Fruit fly (Drosophila melanogaster) Kc167 (cell line): ENCODE results near the gene CG31624.

Experiments
- Myc ChIP-seq: fragments of >200 bp; optimal IDR thresholded peaks from 2 replicates; lab custom pipeline; 2017; ENCODE audit warnings: missing external identifiers
- Sin3A ChIP-seq: fragments of >200 bp; optimal IDR thresholded peaks from 2 replicates; lab custom pipeline; 2018; ENCODE audit warnings: missing external identifiers
- psq ChIP-seq: fragments of >200 bp; optimal IDR thresholded peaks from 2 replicates; lab custom pipeline; 2017; ENCODE audit warnings: missing external identifiers
- ttk ChIP-seq: sonication (Bioruptor generic); optimal IDR thresholded peaks from 2 replicates; lab custom pipeline; 2017; ENCODE audit warnings: missing external identifiers

- TF ChIP-seq psq (no peak), Myc (lab: Kevin White, UChicago) (no peak), ttk (no peak), Sin3A (lab: Kevin White, UChicago) (no peak)
Measured at dm6 chr2L:21245093-21245736, 45.0 kb upstream of the CG31624 start.
